Worm (Caenorhabditis elegans): Measurements from ENCODE around the gene math-6.

ce11 chrII:1928578-1928977, 44.0 kb upstream of the math-6 start:
- TF ChIP-seq W03F9.2 (tag; optimal IDR thresholded peaks at IDR 0.05) = no peak
- no peak for TF ChIP-seq dao-5 (tag; optimal IDR thresholded peaks at IDR 0.05)
- no peak for TF ChIP-seq him-1 (tag; optimal IDR thresholded peaks at IDR 0.05)

All from whole organism, L4/young adult.